Fruit fly (Drosophila melanogaster) whole organism, embryonic: ENCODE results near the gene BNIP3.

Experiments used
- Aef1 ChIP-seq: fragments of 200-800 bp; sonication (Bioruptor generic); IDR thresholded peaks from 3 replicates; pipeline ENCODE4 v1.3.6; 2022; ENCODE audit warnings: missing biosample characterization, missing genetic modification characterization
- BtbVII ChIP-seq: fragments of 200-800 bp; sonication (Bioruptor generic); optimal IDR thresholded peaks from 3 replicates; lab custom pipeline; 2017; ENCODE audit warnings: missing biosample characterization, mild to moderate bottlenecking, missing genetic modification characterization
- Bteb2 ChIP-seq: fragments of 200-800 bp; sonication (Bioruptor generic); optimal IDR thresholded peaks from 2 replicates; lab custom pipeline; 2016; ENCODE audit warnings: missing biosample characterization, missing genetic modification characterization
- CG10147 ChIP-seq: fragments of 200-800 bp; sonication (Bioruptor generic); optimal IDR thresholded peaks from 2 replicates; lab custom pipeline; 2019; ENCODE audit warnings: missing biosample characterization, mild to moderate bottlenecking, missing genetic modification characterization, moderate library complexity
- CG10274 ChIP-seq: fragments of 200-800 bp; sonication (Bioruptor generic); optimal IDR thresholded peaks from 3 replicates; lab custom pipeline; 2017; ENCODE audit warnings: missing biosample characterization, mild to moderate bottlenecking, missing genetic modification characterization
- CG10431 ChIP-seq: fragments of 200-800 bp; sonication (Bioruptor generic); optimal IDR thresholded peaks from 3 replicates; lab custom pipeline; 2018; ENCODE audit warnings: missing biosample characterization, mild to moderate bottlenecking, missing genetic modification characterization
- CG10565 ChIP-seq: fragments of 200-800 bp; sonication (Bioruptor generic); optimal IDR thresholded peaks from 3 replicates; lab custom pipeline; 2016; ENCODE audit warnings: missing biosample characterization, mild to moderate bottlenecking, missing genetic modification characterization
- CG10654 ChIP-seq: fragments of 200-800 bp; sonication (Bioruptor generic); optimal IDR thresholded peaks from 2 replicates; lab custom pipeline; 2016; ENCODE audit warnings: missing biosample characterization, missing genetic modification characterization
- CG14667 ChIP-seq: fragments of 200-800 bp; sonication (Bioruptor generic); IDR thresholded peaks from 2 replicates; pipeline ENCODE4 v1.3.6; 2022; ENCODE audit warnings: missing biosample characterization, missing genetic modification characterization
- CG17361 ChIP-seq: fragments of 200-800 bp; sonication (Bioruptor generic); IDR thresholded peaks from 3 replicates; pipeline ENCODE4 v1.3.6; 2022; ENCODE audit warnings: missing biosample characterization, missing genetic modification characterization
- CG17568 ChIP-seq: fragments of 200-800 bp; sonication (Bioruptor generic); optimal IDR thresholded peaks from 2 replicates; lab custom pipeline; 2018; ENCODE audit warnings: missing biosample characterization, mild to moderate bottlenecking, missing genetic modification characterization, moderate library complexity
- CG18476 ChIP-seq: fragments of 200-800 bp; sonication (Bioruptor generic); optimal IDR thresholded peaks from 2 replicates; lab custom pipeline; 2016; ENCODE audit warnings: missing biosample characterization, mild to moderate bottlenecking, missing genetic modification characterization
- CG2116 ChIP-seq: fragments of 200-800 bp; sonication (Bioruptor generic); optimal IDR thresholded peaks from 3 replicates; lab custom pipeline; 2018; ENCODE audit warnings: missing biosample characterization, mild to moderate bottlenecking, missing genetic modification characterization
- CG3163 ChIP-seq: fragments of 200-800 bp; sonication (Bioruptor generic); optimal IDR thresholded peaks from 3 replicates; lab custom pipeline; 2016; ENCODE audit warnings: missing biosample characterization, missing genetic modification characterization
- CG3281 ChIP-seq: fragments of 200-800 bp; sonication (Bioruptor generic); optimal IDR thresholded peaks from 3 replicates; lab custom pipeline; 2017; ENCODE audit warnings: missing biosample characterization, mild to moderate bottlenecking, missing genetic modification characterization
- CG3838 ChIP-seq: fragments of 200-800 bp; sonication (Bioruptor generic); optimal IDR thresholded peaks from 3 replicates; lab custom pipeline; 2016; ENCODE audit warnings: missing biosample characterization, missing genetic modification characterization
- CG3995 ChIP-seq: fragments of 200-800 bp; sonication (Bioruptor generic); optimal IDR thresholded peaks from 3 replicates; lab custom pipeline; 2016; ENCODE audit warnings: missing biosample characterization, missing genetic modification characterization
- CG4282 ChIP-seq: fragments of 200-800 bp; sonication (Bioruptor generic); optimal IDR thresholded peaks from 2 replicates; lab custom pipeline; 2016; ENCODE audit warnings: missing biosample characterization, missing genetic modification characterization
- CG4730 ChIP-seq: fragments of 200-800 bp; sonication (Bioruptor generic); IDR thresholded peaks from 2 replicates; pipeline ENCODE4 v1.3.6; 2022; ENCODE audit warnings: missing biosample characterization, missing genetic modification characterization
- CG7987 ChIP-seq: fragments of 200-800 bp; sonication (Bioruptor generic); optimal IDR thresholded peaks from 2 replicates; lab custom pipeline; 2018; ENCODE audit warnings: missing biosample characterization, mild to moderate bottlenecking, missing genetic modification characterization, moderate library complexity
- CG8924 ChIP-seq: fragments of 200-800 bp; optimal IDR thresholded peaks from 3 replicates; lab custom pipeline; 2019; ENCODE audit warnings: missing biosample characterization, mild to moderate bottlenecking, missing genetic modification characterization, moderate library complexity
- D19A ChIP-seq: fragments of 200-800 bp; optimal IDR thresholded peaks from 3 replicates; lab custom pipeline; 2019; ENCODE audit warnings: missing biosample characterization, mild to moderate bottlenecking, missing genetic modification characterization, moderate library complexity
- Dll ChIP-seq: fragments of 200-800 bp; sonication (Bioruptor generic); IDR thresholded peaks from 4 replicates; pipeline ENCODE4 v1.3.6; 2022; ENCODE audit warnings: missing biosample characterization, missing genetic modification characterization; ENCODE audit not compliant: partially characterized antibody
- E2f1 ChIP-seq: fragments of 200-800 bp; sonication (Bioruptor generic); IDR thresholded peaks from 2 replicates; pipeline ENCODE4 v1.3.6; 2022; ENCODE audit warnings: missing biosample characterization, missing genetic modification characterization
- Hmr ChIP-seq: fragments of 200-800 bp; sonication (Bioruptor generic); optimal IDR thresholded peaks from 3 replicates; lab custom pipeline; 2017; ENCODE audit warnings: mild to moderate bottlenecking, missing biosample characterization, missing genetic modification reagents, missing genetic modification characterization
- Max ChIP-seq: fragments of 200-800 bp; sonication (Bioruptor generic); optimal IDR thresholded peaks from 2 replicates; lab custom pipeline; 2016; ENCODE audit warnings: missing biosample characterization, mild to moderate bottlenecking, missing genetic modification characterization
- Med ChIP-seq: fragments of 200-800 bp; sonication (Bioruptor generic); peaks from one replicate; lab custom pipeline; 2016; ENCODE audit warnings: missing biosample characterization, missing genetic modification characterization, mild to moderate bottlenecking, inconsistent platforms, moderate library complexity
- Pdp1 ChIP-seq, 2 experiments: fragments of 200-800 bp; sonication (Bioruptor generic); optimal IDR thresholded peaks; 3 replicates each; lab custom pipeline; 2016; ENCODE audit warnings: missing biosample characterization in 2 of 2, missing genetic modification characterization in 2 of 2, mild to moderate bottlenecking in 1 of 2, moderate library complexity in 1 of 2
- Side ChIP-seq: fragments of 200-800 bp; sonication (Bioruptor generic); optimal IDR thresholded peaks from 2 replicates; lab custom pipeline; 2016; ENCODE audit warnings: missing biosample characterization, missing genetic modification characterization
- Xrp1 ChIP-seq: fragments of 200-800 bp; sonication (Bioruptor generic); IDR thresholded peaks from 2 replicates; pipeline ENCODE4 v1.3.6; 2022; ENCODE audit warnings: missing biosample characterization, missing genetic modification characterization
- bab2 ChIP-seq: fragments of 200-800 bp; sonication (Bioruptor generic); optimal IDR thresholded peaks from 2 replicates; lab custom pipeline; 2016; ENCODE audit warnings: missing biosample characterization, missing genetic modification characterization
- cato ChIP-seq: fragments of 200-800 bp; sonication (Bioruptor generic); optimal IDR thresholded peaks from 2 replicates; lab custom pipeline; 2016; ENCODE audit warnings: missing biosample characterization, missing genetic modification characterization, borderline replicate concordance
- chif ChIP-seq, 2 experiments: fragments of 200-800 bp; sonication (Bioruptor generic); optimal IDR thresholded peaks; 3 replicates each; lab custom pipeline; 2016; ENCODE audit warnings: missing biosample characterization in 2 of 2, missing genetic modification characterization in 2 of 2
- chn ChIP-seq: fragments of 200-800 bp; sonication (Bioruptor generic); optimal IDR thresholded peaks from 2 replicates; lab custom pipeline; 2016; ENCODE audit warnings: missing biosample characterization, missing genetic modification characterization
- crp ChIP-seq, 2 experiments: fragments of 200-800 bp; sonication (Bioruptor generic); optimal IDR thresholded peaks; 2 replicates in 1 of 2; 3 replicates in 1 of 2; lab custom pipeline; 2017; ENCODE audit warnings: missing biosample characterization in 2 of 2, missing genetic modification characterization in 2 of 2, mild to moderate bottlenecking in 1 of 2, moderate library complexity in 1 of 2
- dan ChIP-seq: fragments of 200-800 bp; sonication (Bioruptor generic); IDR thresholded peaks from 2 replicates; pipeline ENCODE4 v1.3.6; 2022; ENCODE audit warnings: missing biosample characterization, missing genetic modification characterization
- en ChIP-seq: fragments of 200-800 bp; sonication (Bioruptor generic); optimal IDR thresholded peaks from 2 replicates; lab custom pipeline; 2016; ENCODE audit warnings: missing biosample characterization, missing genetic modification characterization
- esg ChIP-seq: fragments of 200-800 bp; sonication (Bioruptor generic); conservative IDR thresholded peaks from 2 replicates; pipeline ENCODE4 v1.3.6; 2022; ENCODE audit warnings: missing biosample characterization, missing genetic modification characterization
- eve ChIP-seq, 2 experiments: fragments of >200 bp; optimal IDR thresholded peaks; 2 replicates each; lab custom pipeline; 2017; ENCODE audit warnings: missing biosample characterization in 2 of 2, missing genetic modification characterization in 2 of 2
- fd64A ChIP-seq: fragments of 200-800 bp; sonication (Bioruptor generic); optimal IDR thresholded peaks from 3 replicates; lab custom pipeline; 2018; ENCODE audit warnings: missing biosample characterization, mild to moderate bottlenecking, missing genetic modification characterization
- gcm ChIP-seq: fragments of 200-800 bp; sonication (Bioruptor generic); optimal IDR thresholded peaks from 2 replicates; lab custom pipeline; 2019; ENCODE audit warnings: missing biosample characterization, mild to moderate bottlenecking, missing genetic modification characterization, moderate library complexity
- h ChIP-seq: fragments of >200 bp; optimal IDR thresholded peaks from 2 replicates; lab custom pipeline; 2017
- kay ChIP-seq: fragments of 200-800 bp; sonication (Bioruptor generic); optimal IDR thresholded peaks from 2 replicates; lab custom pipeline; 2016; ENCODE audit warnings: missing biosample characterization, missing genetic modification characterization
- knrl ChIP-seq: fragments of 200-800 bp; sonication (Bioruptor generic); IDR thresholded peaks from 3 replicates; pipeline ENCODE4 v1.3.6; 2022; ENCODE audit warnings: missing biosample characterization, missing genetic modification characterization; ENCODE audit not compliant: partially characterized antibody
- otp ChIP-seq: fragments of 200-800 bp; sonication (Bioruptor generic); IDR thresholded peaks from 3 replicates; pipeline ENCODE4, ENCODE4 v1.3.6; 2022; ENCODE audit warnings: missing biosample characterization, missing genetic modification characterization
- pho ChIP-seq: fragments of 200-800 bp; sonication (Bioruptor generic); optimal IDR thresholded peaks from 2 replicates; lab custom pipeline; 2016; ENCODE audit warnings: missing biosample characterization, missing genetic modification characterization
- sens ChIP-seq: fragments of 200-800 bp; sonication (Bioruptor generic); peaks from one replicate; lab custom pipeline; 2016; ENCODE audit warnings: missing biosample characterization, missing genetic modification characterization
- ssp ChIP-seq: fragments of 200-800 bp; sonication (Bioruptor generic); IDR thresholded peaks from 2 replicates; pipeline ENCODE4 v1.3.6; 2022; ENCODE audit warnings: missing biosample characterization, missing genetic modification characterization
- tll ChIP-seq, 2 experiments: fragments of 200-800 bp in 1 of 2; fragments of >200 bp in 1 of 2; sonication (Bioruptor generic) in 1 of 2; optimal IDR thresholded peaks; 2 replicates each; lab custom pipeline; 2017 to 2019; ENCODE audit warnings: missing biosample characterization in 2 of 2, missing genetic modification characterization in 2 of 2, mild to moderate bottlenecking in 1 of 2, moderate library complexity in 1 of 2
- ttk ChIP-seq: fragments of 200-800 bp; sonication (Bioruptor generic); IDR thresholded peaks from 2 replicates; pipeline ENCODE4 v2.1.2; 2022; ENCODE audit warnings: missing biosample characterization, missing genetic modification characterization
- twi ChIP-seq: fragments of 200-800 bp; optimal IDR thresholded peaks from 2 replicates; lab custom pipeline; 2019; ENCODE audit warnings: missing biosample characterization, mild to moderate bottlenecking, missing genetic modification characterization, moderate library complexity
- yki ChIP-seq: fragments of >200 bp; optimal IDR thresholded peaks from 3 replicates; lab custom pipeline; 2018

The BNIP3 gene

DNA sequence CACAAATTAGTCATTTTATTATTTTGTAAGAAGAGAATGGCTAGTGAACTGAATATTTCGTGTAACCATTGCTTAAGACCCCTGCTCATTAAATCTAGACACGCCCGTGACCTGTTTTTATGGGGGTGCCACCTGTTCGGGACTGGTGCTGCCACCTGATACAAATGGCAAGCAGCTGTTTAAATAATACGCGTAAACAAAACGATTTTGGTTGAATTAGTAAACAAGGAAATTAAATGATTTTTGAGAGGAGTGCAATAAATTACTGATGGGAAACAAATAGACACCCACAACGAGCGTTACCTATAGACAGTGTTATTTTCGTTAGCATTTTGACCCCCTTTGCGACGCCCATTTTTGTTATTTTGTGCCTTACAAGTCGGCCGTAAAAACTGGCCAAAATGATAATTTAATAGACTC lies 44.4 kb downstream of the BNIP3 start (continued):
- peak; percentile 60 for TF ChIP-seq CG10274 (GFP tag; lab: Kevin White, UChicago)
- no peak for TF ChIP-seq h
- no peak for TF ChIP-seq E2f1 (GFP tag; lab: Robert Waterston, UW)
- no peak for TF ChIP-seq Dll (GFP tag; lab: Robert Waterston, UW)
- TF ChIP-seq yki (lab: Kevin White, UChicago): no peak
- TF ChIP-seq tll (GFP tag; optimal IDR thresholded peaks at IDR 0.05; lab: Kevin White, UChicago): no peak
- TF ChIP-seq ttk (GFP tag; lab: Robert Waterston, UW): no peak
- TF ChIP-seq BtbVII (GFP tag; lab: Kevin White, UChicago): peak; percentile 84
- peak; percentile 89 for TF ChIP-seq bab2 (GFP tag; lab: Kevin White, UChicago)
- no peak for TF ChIP-seq CG4730 (GFP tag; lab: Robert Waterston, UW)
- TF ChIP-seq D19A: peak; percentile 82
- peak; percentile 67 for TF ChIP-seq CG3163 (GFP tag; lab: Kevin White, UChicago)
- TF ChIP-seq dan (GFP tag; lab: Robert Waterston, UW): no peak
- peak; percentile 71 for TF ChIP-seq twi (tag; lab: Kevin White, UChicago)
- peak; percentile 63 to 75 for TF ChIP-seq chif (GFP tag; optimal IDR thresholded peaks at IDR 0.05; lab: Kevin White, UChicago)
- no peak for TF ChIP-seq CG10565 (GFP tag; lab: Kevin White, UChicago)
- TF ChIP-seq sens (GFP tag; lab: Kevin White, UChicago): peak; percentile 79
- TF ChIP-seq CG18476: peak; percentile 86
- TF ChIP-seq Xrp1 (GFP tag; lab: Robert Waterston, UW): no peak
- TF ChIP-seq Side (GFP tag; lab: Kevin White, UChicago): peak; percentile 81
- peak; percentile 37 for TF ChIP-seq CG3995 (GFP tag; lab: Kevin White, UChicago)
- TF ChIP-seq fd64A: peak; percentile 41
- no peak for TF ChIP-seq Aef1 (GFP tag; lab: Robert Waterston, UW)
- peak; percentile 84 for TF ChIP-seq Bteb2
- no peak for TF ChIP-seq CG17361 (GFP tag; lab: Robert Waterston, UW)
- peak; percentile 87 for TF ChIP-seq chn (GFP tag; lab: Kevin White, UChicago)
- peak; percentile 77 for TF ChIP-seq CG10147 (GFP tag; lab: Kevin White, UChicago)
- no peak for TF ChIP-seq CG14667 (GFP tag; lab: Robert Waterston, UW)
- peak; percentile 71 for TF ChIP-seq cato (GFP tag; lab: Kevin White, UChicago)
- peak; percentile 90 for TF ChIP-seq pho
- peak; percentile 88 for TF ChIP-seq CG3281 (GFP tag; lab: Kevin White, UChicago)

DNA sequence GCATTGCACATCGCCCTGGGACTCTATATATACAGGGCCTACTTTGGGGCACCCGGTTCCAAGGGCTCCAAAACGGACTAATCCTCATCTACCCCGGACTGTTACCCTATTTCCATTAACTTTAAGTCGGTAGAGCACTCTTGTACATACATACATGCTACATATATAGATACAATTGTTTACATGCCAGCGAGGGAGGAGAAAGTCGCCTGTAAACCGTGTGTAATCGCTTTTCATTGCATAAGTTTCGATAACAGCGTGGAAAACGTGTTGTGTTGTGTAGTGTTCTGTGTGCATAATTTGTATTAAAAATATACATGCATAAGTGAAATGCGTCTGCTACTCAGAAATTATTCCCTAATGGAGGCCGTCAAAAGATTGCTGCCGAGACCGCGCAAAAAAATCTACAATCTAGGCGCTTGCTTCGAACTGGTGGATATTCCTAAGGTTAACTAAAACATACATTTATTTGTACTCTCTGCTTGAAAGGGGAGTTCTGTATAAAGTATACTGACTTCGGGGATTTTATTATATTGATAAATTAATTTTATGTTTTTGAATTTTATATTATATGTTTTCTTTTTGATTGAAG lies 44.9 kb downstream of the BNIP3 start, which contains the start of gene isoQC:
Gene isoQC, plus strand, starts transcription at position 270 of the 592 bp plus-strand sequence.
- TF ChIP-seq Pdp1 (GFP tag; optimal IDR thresholded peaks at IDR 0.05; lab: Kevin White, UChicago) (peak in 1 of 2 experiments; percentile 99), CG2116 (GFP tag; lab: Kevin White, UChicago) (no peak), Hmr (no peak), en (GFP tag; lab: Kevin White, UChicago) (no peak), CG17568 (peak; percentile 75), sens (GFP tag; lab: Kevin White, UChicago) (peak; percentile 37), CG4282 (GFP tag; lab: Kevin White, UChicago) (no peak), Med (peak; percentile 19), crp (GFP tag; optimal IDR thresholded peaks at IDR 0.05; lab: Kevin White, UChicago) (no peak), kay (GFP tag; lab: Kevin White, UChicago) (no peak), eve (GFP tag; optimal IDR thresholded peaks at IDR 0.05; lab: Kevin White, UChicago) (peak in 1 of 2 experiments; percentile 86), otp (no peak), esg (GFP tag; lab: Robert Waterston, UW) (no peak), CG3838 (peak; percentile 53), CG10431 (GFP tag; lab: Kevin White, UChicago) (peak; percentile 76), CG8924 (tag; lab: Kevin White, UChicago) (no peak), ssp (no peak), knrl (GFP tag; lab: Robert Waterston, UW) (no peak), CG7987 (GFP tag; lab: Kevin White, UChicago) (no peak), Max (GFP tag; lab: Kevin White, UChicago) (no peak), gcm (peak; percentile 80), CG10654 (GFP tag; lab: Kevin White, UChicago) (no peak)
